Worm (Caenorhabditis elegans) whole organism, L4/young adult: ENCODE results near the gene T01G5.6.

Experiments
- W03F9.2 ChIP-seq: fragments of 150-350 bp; optimal IDR thresholded peaks from 2 replicates; lab custom pipeline; 2014; ENCODE audit warnings: missing biosample characterization, missing genetic modification characterization
- dao-5 ChIP-seq: sonication (generic microtip); optimal IDR thresholded peaks from 2 replicates; lab custom pipeline; 2016; ENCODE audit warnings: missing genotype, missing genetic modification characterization, moderate library complexity, missing compliant biosample characterization
- him-1 ChIP-seq: sonication (generic microtip); optimal IDR thresholded peaks from 2 replicates; lab custom pipeline; 2016; ENCODE audit warnings: missing genotype, missing genetic modification reagents, missing genetic modification characterization, missing compliant biosample characterization

DNA sequence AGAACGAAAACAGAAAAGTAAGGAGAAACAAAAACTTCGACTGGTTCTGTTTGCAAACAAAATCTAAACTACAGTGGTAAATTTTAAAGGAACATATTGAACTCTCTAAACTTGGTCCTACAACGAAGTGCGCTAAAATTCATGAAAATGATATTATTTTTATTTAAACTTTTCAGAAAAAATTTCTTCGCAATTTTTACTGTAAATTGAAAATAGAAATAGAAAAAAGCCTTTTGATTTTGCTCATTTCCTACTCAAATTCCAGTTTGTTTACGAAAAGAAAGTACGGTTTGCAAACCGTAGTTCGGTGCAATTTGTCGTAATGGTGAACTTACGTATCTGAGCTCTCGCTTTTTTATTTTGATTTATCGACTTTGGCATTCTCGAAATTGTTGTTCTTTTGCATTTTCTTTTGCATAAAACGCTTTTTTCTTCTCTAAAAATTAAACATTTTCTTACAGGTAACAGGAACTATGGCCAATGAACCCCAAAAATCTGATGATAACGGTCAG is 48.0 kb downstream of the T01G5.6 start, which contains the start of gene otub-1:
- no peak for TF ChIP-seq him-1
- TF ChIP-seq dao-5 (tag; lab: Kevin White, UChicago), result no peak
- no peak for TF ChIP-seq W03F9.2
